Comparison of ENCODE assay signal across 1 fruit fly cellular context in genomic region chr3L:6488405-6488804, dm6.
TF ChIP-seq lines count a peak whose summit lies in the region.

Gene CG10147 (minus strand): TSS chr3L:6488424.
Gene Bulli (plus strand): TSS chr3L:6488681.

TF ChIP-seq in whole organism, embryonic, 481 proteins besides CTCF, POLR2A, EP300 and RAD21 (continued from another document and continues in another):
- TF ChIP-seq CG12071 (GFP tag; optimal IDR thresholded peaks at IDR 0.05; lab: Kevin White, UChicago) (peak; percentile 87), Hr78 (GFP tag; optimal IDR thresholded peaks at IDR 0.05; lab: Kevin White, UChicago) (peak in 1 of 2 experiments; percentile 70), Hmr (GFP tag; optimal IDR thresholded peaks at IDR 0.05; lab: Kevin White, UChicago) (peak; percentile 94), CG13424 (tag; optimal IDR thresholded peaks at IDR 0.05; lab: Kevin White, UChicago) (peak; percentile 98), tgo (GFP tag; IDR thresholded peaks at IDR 0.05; lab: Robert Waterston, UW) (peak; percentile 98), CG4707 (GFP tag; optimal IDR thresholded peaks at IDR 0.05; lab: Kevin White, UChicago) (peak; percentile 69), CG17612 (GFP tag; IDR thresholded peaks at IDR 0.05; lab: Robert Waterston, UW) (peak; percentile 94), nerfin-1 (tag; optimal IDR thresholded peaks at IDR 0.05; lab: Kevin White, UChicago) (peak; percentile 96), Doc3 (GFP tag; IDR thresholded peaks at IDR 0.05; lab: Robert Waterston, UW; ENCODE audit: partially characterized antibody) (peak; percentile 96), D19A (tag; optimal IDR thresholded peaks at IDR 0.05; lab: Kevin White, UChicago) (peak; percentile 91), Dll (GFP tag; IDR thresholded peaks at IDR 0.05; lab: Robert Waterston, UW; ENCODE audit: partially characterized antibody) (peak; percentile 98), CG12104 (GFP tag; optimal IDR thresholded peaks at IDR 0.05; lab: Kevin White, UChicago) (peak; percentile 95), corto (GFP tag; optimal IDR thresholded peaks at IDR 0.05; lab: Kevin White, UChicago) (peak; percentile 88), da (GFP tag; optimal IDR thresholded peaks at IDR 0.05; lab: Kevin White, UChicago) (peak; percentile 83), CG2199 (GFP tag; IDR thresholded peaks at IDR 0.05; lab: Robert Waterston, UW) (peak; percentile 98), CG4282 (GFP tag; optimal IDR thresholded peaks at IDR 0.05; lab: Kevin White, UChicago) (peak; percentile 75), CG18476 (GFP tag; optimal IDR thresholded peaks at IDR 0.05; lab: Kevin White, UChicago) (peak; percentile 100), CG4404 (GFP tag; IDR thresholded peaks at IDR 0.05; lab: Robert Waterston, UW) (peak; percentile 99), psq (GFP tag; optimal IDR thresholded peaks at IDR 0.05; lab: Kevin White, UChicago) (peak; percentile 94), CG14860 (GFP tag; IDR thresholded peaks at IDR 0.05; lab: Robert Waterston, UW; ENCODE audit: partially characterized antibody) (peak; percentile 95), pzg (GFP tag; optimal IDR thresholded peaks at IDR 0.05; lab: Kevin White, UChicago) (peak; percentile 76), trh (GFP tag; optimal IDR thresholded peaks at IDR 0.05; lab: Kevin White, UChicago) (peak; percentile 96), Atf6 (GFP tag; IDR thresholded peaks at IDR 0.05; lab: Robert Waterston, UW) (peak; percentile 96), slou (GFP tag; optimal IDR thresholded peaks at IDR 0.05; lab: Kevin White, UChicago) (peak; percentile 97), NK7.1 (GFP tag; optimal IDR thresholded peaks at IDR 0.05; lab: Kevin White, UChicago) (peak; percentile 79), ssp (GFP tag; IDR thresholded peaks at IDR 0.05; lab: Robert Waterston, UW) (peak; percentile 94), CG14014 (GFP tag; IDR thresholded peaks at IDR 0.05; lab: Robert Waterston, UW) (peak; percentile 98), sr (GFP tag; IDR thresholded peaks at IDR 0.05; lab: Robert Waterston, UW) (peak; percentile 84), bowl (GFP tag; IDR thresholded peaks at IDR 0.05; lab: Robert Waterston, UW) (peak; percentile 92), grau (tag; optimal IDR thresholded peaks at IDR 0.05; lab: Kevin White, UChicago) (peak; percentile 97), CG4424 (GFP tag; optimal IDR thresholded peaks at IDR 0.05; lab: Kevin White, UChicago) (peak; percentile 99), zen (tag; optimal IDR thresholded peaks at IDR 0.05; lab: Kevin White, UChicago) (peak; percentile 99), sisA (GFP tag; IDR thresholded peaks at IDR 0.05; lab: Robert Waterston, UW) (peak; percentile 99), lmd (GFP tag; IDR thresholded peaks at IDR 0.05; lab: Robert Waterston, UW) (peak; percentile 99), CG4820 (GFP tag; optimal IDR thresholded peaks at IDR 0.05; lab: Kevin White, UChicago) (peak; percentile 98), Hr51 (GFP tag; optimal IDR thresholded peaks at IDR 0.05; lab: Kevin White, UChicago) (peak; percentile 96), CG10431 (GFP tag; optimal IDR thresholded peaks at IDR 0.05; lab: Kevin White, UChicago) (peak; percentile 80), CG6689 (GFP tag; IDR thresholded peaks at IDR 0.05; lab: Robert Waterston, UW) (peak; percentile 98), CG10462 (GFP tag; optimal IDR thresholded peaks at IDR 0.05; lab: Kevin White, UChicago) (peak; percentile 95), Optix (GFP tag; IDR thresholded peaks at IDR 0.05; lab: Robert Waterston, UW) (peak; percentile 96), CG13123 (GFP tag; optimal IDR thresholded peaks at IDR 0.05; lab: Kevin White, UChicago) (peak; percentile 96), sima (GFP tag; optimal IDR thresholded peaks at IDR 0.05; lab: Kevin White, UChicago) (peak; percentile 57), CG2120 (GFP tag; optimal IDR thresholded peaks at IDR 0.05; lab: Kevin White, UChicago) (peak; percentile 98), CG14965 (GFP tag; optimal IDR thresholded peaks at IDR 0.05; lab: Kevin White, UChicago; ENCODE audit: borderline replicate concordance) (peak; percentile 39), emc (GFP tag; optimal IDR thresholded peaks at IDR 0.05; lab: Kevin White, UChicago) (peak; percentile 86), Asciz (GFP tag; optimal IDR thresholded peaks at IDR 0.05; lab: Kevin White, UChicago) (peak; percentile 94), GATAe (GFP tag; conservative IDR thresholded peaks at IDR 0.05; lab: Robert Waterston, UW) (peak; percentile 98), Rfx (GFP tag; IDR thresholded peaks at IDR 0.05; lab: Robert Waterston, UW) (peak; percentile 99), CG10147 (GFP tag; optimal IDR thresholded peaks at IDR 0.05; lab: Kevin White, UChicago) (peak; percentile 99), CG2678 (tag; optimal IDR thresholded peaks at IDR 0.05; lab: Kevin White, UChicago) (peak; percentile 96), MBD-R2 (GFP tag; IDR thresholded peaks at IDR 0.05; lab: Robert Waterston, UW) (peak; percentile 99), CG8765 (GFP tag; IDR thresholded peaks at IDR 0.05; lab: Robert Waterston, UW) (peak; percentile 98), wdn (GFP tag; IDR thresholded peaks at IDR 0.05; lab: Robert Waterston, UW) (peak; percentile 92), CG3065 (GFP tag; optimal IDR thresholded peaks at IDR 0.05; lab: Kevin White, UChicago) (peak; percentile 95), CG31224 (GFP tag; IDR thresholded peaks at IDR 0.05; lab: Robert Waterston, UW) (peak; percentile 96), NC2α (GFP tag; optimal IDR thresholded peaks at IDR 0.05; lab: Kevin White, UChicago) (peak; percentile 71), HHEX (GFP tag; optimal IDR thresholded peaks at IDR 0.05; lab: Kevin White, UChicago) (peak; percentile 94), Xrp1 (GFP tag; IDR thresholded peaks at IDR 0.05; lab: Robert Waterston, UW) (peak; percentile 98), Ptx1 (GFP tag; IDR thresholded peaks at IDR 0.05; lab: Robert Waterston, UW) (peak; percentile 99), hbn (GFP tag; IDR thresholded peaks at IDR 0.05; lab: Robert Waterston, UW; ENCODE audit: partially characterized antibody) (peak; percentile 94), CrebB (tag; optimal IDR thresholded peaks at IDR 0.05; lab: Kevin White, UChicago) (peak; percentile 93), CG13624 (GFP tag; optimal IDR thresholded peaks at IDR 0.05; lab: Kevin White, UChicago) (peak; percentile 93), CG15073 (GFP tag; optimal IDR thresholded peaks at IDR 0.05; lab: Kevin White, UChicago) (peak; percentile 85), Nf-YA (GFP tag; IDR thresholded peaks at IDR 0.05; lab: Robert Waterston, UW) (peak; percentile 90), CG16863 (GFP tag; optimal IDR thresholded peaks at IDR 0.05; lab: Kevin White, UChicago) (peak; percentile 92), HmgZ (tag; optimal IDR thresholded peaks at IDR 0.05; lab: Kevin White, UChicago) (peak; percentile 98), gcm (GFP tag; optimal IDR thresholded peaks at IDR 0.05; lab: Kevin White, UChicago) (peak; percentile 92), Kr (GFP tag; optimal IDR thresholded peaks at IDR 0.05; lab: Kevin White, UChicago) (peak; percentile 99), hkb (optimal IDR thresholded peaks at IDR 0.05; lab: Kevin White, UChicago) (peak; percentile 86), hkb (GFP tag; IDR thresholded peaks at IDR 0.05; lab: Robert Waterston, UW) (peak; percentile 96), CG5245 (GFP tag; optimal IDR thresholded peaks at IDR 0.05; lab: Kevin White, UChicago) (peak; percentile 96), Ets97D (GFP tag; optimal IDR thresholded peaks at IDR 0.05; lab: Kevin White, UChicago) (peak; percentile 91), jigr1 (GFP tag; IDR thresholded peaks at IDR 0.05; lab: Robert Waterston, UW) (peak; percentile 96), Deaf1 (tag; optimal IDR thresholded peaks at IDR 0.05; lab: Kevin White, UChicago) (peak; percentile 81), CG2202 (tag; optimal IDR thresholded peaks at IDR 0.05; lab: Kevin White, UChicago) (peak; percentile 94), zfh1 (GFP tag; IDR thresholded peaks at IDR 0.05; lab: Robert Waterston, UW) (peak; percentile 98), cas (GFP tag; IDR thresholded peaks at IDR 0.05; lab: Robert Waterston, UW) (peak; percentile 96), dimm (GFP tag; IDR thresholded peaks at IDR 0.05; lab: Robert Waterston, UW) (peak; percentile 84), C15 (GFP tag; IDR thresholded peaks at IDR 0.05; lab: Robert Waterston, UW) (peak; percentile 94), gfzf (GFP tag; optimal IDR thresholded peaks at IDR 0.05; lab: Kevin White, UChicago) (peak; percentile 21), pho (GFP tag; optimal IDR thresholded peaks at IDR 0.05; lab: Kevin White, UChicago) (peak; percentile 95), fru (optimal IDR thresholded peaks at IDR 0.05; lab: Kevin White, UChicago) (no peak), CG11456 (GFP tag; IDR thresholded peaks at IDR 0.05; lab: Robert Waterston, UW) (peak; percentile 99), repo (GFP tag; optimal IDR thresholded peaks at IDR 0.05; lab: Kevin White, UChicago) (peak; percentile 91), CG15601 (tag; optimal IDR thresholded peaks at IDR 0.05; lab: Kevin White, UChicago) (peak; percentile 95), Bdp1 (GFP tag; optimal IDR thresholded peaks at IDR 0.05; lab: Kevin White, UChicago) (peak; percentile 88), NFAT (GFP tag; IDR thresholded peaks at IDR 0.05; lab: Robert Waterston, UW) (peak; percentile 99), ftz-f1 (GFP tag; optimal IDR thresholded peaks at IDR 0.05; lab: Kevin White, UChicago) (peak; percentile 79), CG7556 (GFP tag; optimal IDR thresholded peaks at IDR 0.05; lab: Kevin White, UChicago) (peak; percentile 93), CG14710 (tag; optimal IDR thresholded peaks at IDR 0.05; lab: Kevin White, UChicago) (peak; percentile 98), stc (GFP tag; IDR thresholded peaks at IDR 0.05; lab: Robert Waterston, UW) (peak; percentile 93), CG7928 (GFP tag; optimal IDR thresholded peaks at IDR 0.05; lab: Kevin White, UChicago) (peak; percentile 98), CG14050 (GFP tag; IDR thresholded peaks at IDR 0.05; lab: Robert Waterston, UW) (peak; percentile 93), disco-r (GFP tag; optimal IDR thresholded peaks at IDR 0.05; lab: Kevin White, UChicago) (peak; percentile 67), CG8478 (optimal IDR thresholded peaks at IDR 0.05; lab: Kevin White, UChicago) (no peak), CG10267 (tag; optimal IDR thresholded peaks at IDR 0.05; lab: Kevin White, UChicago) (peak; percentile 93), CG6765 (GFP tag; optimal IDR thresholded peaks at IDR 0.05; lab: Kevin White, UChicago) (peak; percentile 90), CG34422 (GFP tag; IDR thresholded peaks at IDR 0.05; lab: Robert Waterston, UW) (peak; percentile 99), CG9437 (GFP tag; optimal IDR thresholded peaks at IDR 0.05; lab: Kevin White, UChicago) (peak; percentile 85), CG9932 (GFP tag; IDR thresholded peaks at IDR 0.05; lab: Robert Waterston, UW) (peak; percentile 100), CG6175 (GFP tag; IDR thresholded peaks at IDR 0.05; lab: Robert Waterston, UW) (peak; percentile 97), CG10209 (GFP tag; optimal IDR thresholded peaks at IDR 0.05; lab: Kevin White, UChicago) (peak; percentile 98), CG11085 (GFP tag; IDR thresholded peaks at IDR 0.05; lab: Robert Waterston, UW) (peak; percentile 97), CG13296 (GFP tag; optimal IDR thresholded peaks at IDR 0.05; lab: Kevin White, UChicago) (peak; percentile 90), vvl (GFP tag; IDR thresholded peaks at IDR 0.05; lab: Robert Waterston, UW) (peak; percentile 99), CG16815 (GFP tag; optimal IDR thresholded peaks at IDR 0.05; lab: Kevin White, UChicago) (peak; percentile 98), Dref (GFP tag; IDR thresholded peaks at IDR 0.05; lab: Robert Waterston, UW) (peak; percentile 53), CG11696 (GFP tag; IDR thresholded peaks at IDR 0.05; lab: Robert Waterston, UW) (peak; percentile 87), Fer3 (tag; optimal IDR thresholded peaks at IDR 0.05; lab: Kevin White, UChicago) (peak; percentile 97), gsb (GFP tag; IDR thresholded peaks at IDR 0.05; lab: Robert Waterston, UW) (peak; percentile 95), CG12942 (GFP tag; optimal IDR thresholded peaks at IDR 0.05; lab: Kevin White, UChicago) (peak; percentile 98), Jarid2 (GFP tag; optimal IDR thresholded peaks at IDR 0.05; lab: Kevin White, UChicago) (peak; percentile 79), CG12236 (GFP tag; optimal IDR thresholded peaks at IDR 0.05; lab: Kevin White, UChicago) (peak; percentile 89), Rx (GFP tag; IDR thresholded peaks at IDR 0.05; lab: Robert Waterston, UW) (peak; percentile 98), CG1529 (GFP tag; optimal IDR thresholded peaks at IDR 0.05; lab: Kevin White, UChicago) (peak; percentile 91), CG12155 (GFP tag; optimal IDR thresholded peaks at IDR 0.05; lab: Kevin White, UChicago) (peak; percentile 97), dm (GFP tag; optimal IDR thresholded peaks at IDR 0.05; lab: Kevin White, UChicago) (peak; percentile 81), ap (GFP tag; IDR thresholded peaks at IDR 0.05; lab: Robert Waterston, UW) (peak; percentile 95), Side (GFP tag; optimal IDR thresholded peaks at IDR 0.05; lab: Kevin White, UChicago) (peak; percentile 78), Gsc (GFP tag; IDR thresholded peaks at IDR 0.05; lab: Robert Waterston, UW) (peak; percentile 94), rib (GFP tag; IDR thresholded peaks at IDR 0.05; lab: Robert Waterston, UW) (peak; percentile 94), CG3281 (GFP tag; optimal IDR thresholded peaks at IDR 0.05; lab: Kevin White, UChicago) (peak; percentile 95), fd102C (GFP tag; optimal IDR thresholded peaks at IDR 0.05; lab: Kevin White, UChicago) (peak; percentile 85), CG12299 (tag; optimal IDR thresholded peaks at IDR 0.05; lab: Kevin White, UChicago) (peak; percentile 93), CG7963 (GFP tag; IDR thresholded peaks at IDR 0.05; lab: Robert Waterston, UW; ENCODE audit: partially characterized antibody) (peak; percentile 86), CG11247 (GFP tag; IDR thresholded peaks at IDR 0.05; lab: Robert Waterston, UW) (peak; percentile 98), h (optimal IDR thresholded peaks at IDR 0.05; lab: Kevin White, UChicago) (no peak), CG33557 (GFP tag; optimal IDR thresholded peaks at IDR 0.05; lab: Kevin White, UChicago) (peak; percentile 96), bcd (GFP tag; optimal IDR thresholded peaks at IDR 0.05; lab: Kevin White, UChicago) (peak; percentile 97), CG9609 (GFP tag; optimal IDR thresholded peaks at IDR 0.05; lab: Kevin White, UChicago) (peak; percentile 94), Ada2b (GFP tag; IDR thresholded peaks at IDR 0.05; lab: Robert Waterston, UW) (peak; percentile 98), CG18619 (GFP tag; optimal IDR thresholded peaks at IDR 0.05; lab: Kevin White, UChicago) (peak; percentile 96)
